Worm (Caenorhabditis elegans): ENCODE data around the gene col-147.

Gene col-147

DNA sequence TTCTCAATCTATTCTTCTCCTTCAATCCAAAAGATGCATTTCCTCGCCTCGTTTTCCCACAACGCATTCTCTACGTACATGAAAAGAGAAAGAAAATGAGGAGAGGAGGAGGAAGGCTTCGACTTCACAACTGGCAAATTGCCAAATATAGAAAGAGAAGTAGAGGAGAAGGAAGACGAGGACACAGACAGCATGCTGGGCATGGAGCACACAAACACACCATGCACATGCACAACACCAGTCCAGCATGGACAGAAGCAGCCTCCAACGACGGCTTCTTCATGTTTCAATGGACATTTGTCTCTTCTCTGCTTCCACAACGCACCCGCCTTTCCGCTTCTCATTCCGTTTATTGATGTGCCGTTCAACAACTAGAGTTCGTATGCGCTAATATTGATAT is 31.5 kb upstream of the col-147 start:
- TF ChIP-seq nhr-6 (tag; optimal IDR thresholded peaks at IDR 0.05) (peak; percentile 10), ceh-82 (tag; optimal IDR thresholded peaks at IDR 0.05) (no peak), elt-3 (tag; optimal IDR thresholded peaks at IDR 0.05) (no peak), zag-1 (tag; optimal IDR thresholded peaks at IDR 0.05) (peak; percentile 72), unc-55 (GFP tag; optimal IDR thresholded peaks at IDR 0.05) (peak; percentile 73), alr-1 (tag; optimal IDR thresholded peaks at IDR 0.05) (no peak), skn-1 (tag; optimal IDR thresholded peaks at IDR 0.05) (no peak), mab-5 (tag; optimal IDR thresholded peaks at IDR 0.05) (peak; percentile 54), nhr-21 (tag; optimal IDR thresholded peaks at IDR 0.05) (no peak), nhr-129 (tag; optimal IDR thresholded peaks at IDR 0.05) (peak; percentile 64), lin-39 (tag; optimal IDR thresholded peaks at IDR 0.05) (no peak), F13H6.1 (tag; optimal IDR thresholded peaks at IDR 0.05) (no peak), dmd-4 (tag; optimal IDR thresholded peaks at IDR 0.05) (no peak), sma-9 (GFP tag; optimal IDR thresholded peaks at IDR 0.05) (peak; percentile 59), sma-9 (tag; optimal IDR thresholded peaks at IDR 0.05) (no peak), nhr-77 (tag; optimal IDR thresholded peaks at IDR 0.05) (no peak), nhr-12 (tag; optimal IDR thresholded peaks at IDR 0.05) (no peak), ZK546.5 (tag; optimal IDR thresholded peaks at IDR 0.05) (no peak), Y55F3AM.14 (GFP tag; optimal IDR thresholded peaks at IDR 0.05) (peak; percentile 39), nhr-10 (tag; optimal IDR thresholded peaks at IDR 0.05) (no peak), crh-2 (tag; optimal IDR thresholded peaks at IDR 0.05) (no peak), lin-11 (tag; optimal IDR thresholded peaks at IDR 0.05) (peak; percentile 51), ama-1 (optimal IDR thresholded peaks at IDR 0.05) (no peak), peb-1 (tag; optimal IDR thresholded peaks at IDR 0.05) (no peak), lsy-2 (tag; optimal IDR thresholded peaks at IDR 0.05) (no peak), mdl-1 (tag; optimal IDR thresholded peaks at IDR 0.05) (peak in 1 of 2 experiments; percentile 42), C34F6.9 (tag; optimal IDR thresholded peaks at IDR 0.05) (peak; percentile 78), nhr-237 (tag; optimal IDR thresholded peaks at IDR 0.05) (no peak), unc-39 (tag; optimal IDR thresholded peaks at IDR 0.05) (peak; percentile 28)

DNA sequence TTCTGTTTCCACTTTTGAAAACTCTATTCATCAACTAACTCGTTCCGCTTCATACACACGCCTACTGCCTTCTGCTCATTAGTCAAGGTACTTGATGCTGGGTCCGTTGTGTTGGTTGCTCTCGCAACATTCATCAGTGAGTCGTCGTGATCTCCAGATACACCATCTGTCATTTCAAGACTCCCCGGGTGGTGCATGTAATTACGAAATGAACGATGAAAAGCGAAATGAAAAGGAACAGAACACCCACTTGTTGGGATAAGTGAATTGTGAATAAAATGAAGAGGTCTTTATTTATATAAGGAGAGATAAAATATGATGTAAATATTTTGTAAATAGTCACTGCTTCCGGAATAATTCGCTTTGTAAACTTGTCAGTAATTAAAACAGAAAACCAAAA is 30.8 kb upstream of the col-147 start:
- TF ChIP-seq nhr-23 (tag; optimal IDR thresholded peaks at IDR 0.05) (no peak), F13H6.1 (tag; optimal IDR thresholded peaks at IDR 0.05) (no peak)

DNA sequence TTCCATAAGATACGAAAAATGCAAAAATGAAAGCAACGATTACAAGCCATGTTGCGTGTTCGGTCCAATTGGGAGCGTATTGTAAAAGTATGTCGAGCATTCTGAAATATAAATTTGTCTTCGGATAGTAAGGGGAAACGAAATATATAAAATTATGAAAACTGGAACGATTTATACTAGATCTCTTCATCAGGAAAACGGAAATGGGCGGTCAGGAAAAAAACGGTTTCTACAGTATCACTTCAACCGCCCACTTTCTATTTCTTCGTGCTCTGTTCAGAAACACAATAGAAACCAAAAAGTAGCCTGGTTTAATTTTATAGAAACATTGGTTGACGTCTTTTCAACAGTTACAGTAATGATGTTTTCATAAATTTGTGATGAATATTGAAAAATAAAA is 28.4 kb upstream of the col-147 start, which contains the start of gene pitr-4:
TSS of gene pitr-4 (minus strand) at position 101 of the 400 bp plus-strand sequence.
- TF ChIP-seq snpc-4 (tag; optimal IDR thresholded peaks at IDR 0.05): no peak
- TF ChIP-seq ZK546.5 (tag; optimal IDR thresholded peaks at IDR 0.05): no peak
- TF ChIP-seq unc-62 (GFP tag; optimal IDR thresholded peaks at IDR 0.05): no peak

DNA sequence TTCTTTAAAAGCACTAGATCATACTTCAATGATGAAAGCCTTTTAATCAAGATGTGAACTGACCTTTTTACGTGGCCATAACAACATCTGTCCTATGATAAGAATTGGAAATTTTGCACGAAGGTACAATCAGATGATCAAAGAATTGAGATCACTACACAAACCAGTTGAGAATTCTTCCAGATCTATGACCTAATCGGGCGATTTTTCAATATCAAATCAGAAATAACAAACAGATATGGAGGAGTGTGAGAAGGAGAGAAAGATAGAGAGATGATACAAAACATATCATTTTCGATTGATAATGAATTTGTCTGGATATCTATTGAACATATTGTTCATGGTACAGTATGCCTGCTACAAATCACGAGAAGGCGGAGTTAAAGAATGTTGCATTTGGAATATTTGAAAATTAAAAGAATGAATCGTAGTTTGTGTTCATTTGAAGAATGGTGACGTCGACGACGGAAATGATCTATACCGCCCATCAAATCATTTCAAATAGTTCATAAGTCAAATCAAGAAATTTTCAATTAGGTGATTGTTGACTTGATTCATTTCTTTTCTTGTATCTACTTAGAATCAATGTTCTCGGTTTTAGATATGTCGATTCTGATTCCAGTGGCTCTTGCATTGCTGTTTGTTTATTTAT is 21.1 kb upstream of the col-147 start, which contains the start of gene cyp-29A4:
TSS of gene cyp-29A4 (plus strand) at position 602 of the 652 bp plus-strand sequence.
- peak; percentile 48 for TF ChIP-seq nhr-21 (tag; optimal IDR thresholded peaks at IDR 0.05)
- peak; percentile 35 for TF ChIP-seq sma-9 (GFP tag; optimal IDR thresholded peaks at IDR 0.05)
- TF ChIP-seq sma-9 (tag; optimal IDR thresholded peaks at IDR 0.05): no peak
- TF ChIP-seq zag-1 (tag; optimal IDR thresholded peaks at IDR 0.05): no peak
- TF ChIP-seq nhr-129 (tag; optimal IDR thresholded peaks at IDR 0.05): peak; percentile 23

DNA sequence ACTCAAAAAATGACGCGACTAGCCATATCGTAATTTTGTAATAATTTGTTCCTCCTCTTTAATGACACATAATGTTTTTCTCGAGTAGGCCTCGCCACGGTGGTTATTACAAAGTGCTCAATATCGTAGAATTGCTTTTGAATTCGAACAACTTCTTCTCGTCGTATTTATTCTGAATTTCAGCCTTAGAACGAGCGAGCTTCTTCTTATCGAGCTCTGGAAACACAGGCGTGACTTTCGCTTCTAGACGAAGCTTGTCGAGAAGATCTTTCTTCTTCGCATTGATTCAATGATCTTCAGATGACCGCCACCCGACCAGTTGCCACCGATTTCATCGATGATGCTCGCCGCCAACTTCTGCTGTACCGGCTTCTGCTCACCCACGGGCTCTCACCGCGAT is 18.2 kb upstream of the col-147 start, which contains the start of gene T06E4.21:
TSS of gene T06E4.21 (plus strand) at position 301 of the 400 bp plus-strand sequence.
- TF ChIP-seq lin-13 (GFP tag; optimal IDR thresholded peaks at IDR 0.05): no peak
- no peak for TF ChIP-seq zag-1 (tag; optimal IDR thresholded peaks at IDR 0.05)
- no peak for TF ChIP-seq lin-11 (tag; optimal IDR thresholded peaks at IDR 0.05)
- TF ChIP-seq snpc-4 (tag; optimal IDR thresholded peaks at IDR 0.05): no peak
- TF ChIP-seq ZK546.5 (tag; optimal IDR thresholded peaks at IDR 0.05): no peak
- TF ChIP-seq elt-1 (tag; optimal IDR thresholded peaks at IDR 0.05): no peak

Data from whole organism, L2 larva.